Worm (Caenorhabditis elegans) whole organism, early embryonic: ENCODE measurements around the gene F55A11.11.

Experiments used
- B0310.2 ChIP-seq: sonication (generic microtip); optimal IDR thresholded peaks from 2 replicates; lab custom pipeline; 2016; ENCODE audit warnings: mild to moderate bottlenecking, missing genetic modification characterization, missing compliant biosample characterization
- F13C5.2 ChIP-seq: sonication (generic microtip); optimal IDR thresholded peaks from 2 replicates; lab custom pipeline; 2017; ENCODE audit warnings: mild to moderate bottlenecking, missing genetic modification characterization, inconsistent platforms, missing compliant biosample characterization
- ama-1 ChIP-seq: fragments of 150-350 bp; optimal IDR thresholded peaks from 2 replicates; lab custom pipeline; 2014
- ceh-13 ChIP-seq: fragments of 200-800 bp; sonication (Bioruptor generic); optimal IDR thresholded peaks from 2 replicates; lab custom pipeline; 2018; ENCODE audit warnings: mild to moderate bottlenecking, missing genetic modification characterization, missing compliant biosample characterization
- flt-1 ChIP-seq: fragments of 200-800 bp; sonication (Bioruptor generic); IDR thresholded peaks from 2 replicates; pipeline ENCODE4 v1.3.6; 2022; ENCODE audit warnings: missing genetic modification characterization, missing compliant biosample characterization
- hmbx-1 ChIP-seq: sonication (generic microtip); optimal IDR thresholded peaks from 2 replicates; lab custom pipeline; 2016; ENCODE audit warnings: mild to moderate bottlenecking, missing genetic modification characterization, missing compliant biosample characterization
- hmg-4 ChIP-seq: fragments of 200-800 bp; sonication (Bioruptor generic); optimal IDR thresholded peaks from 2 replicates; lab custom pipeline; 2018; ENCODE audit warnings: mild to moderate bottlenecking, missing genetic modification characterization, missing compliant biosample characterization
- hnd-1 ChIP-seq: sonication (generic microtip); optimal IDR thresholded peaks from 2 replicates; lab custom pipeline; 2016; ENCODE audit warnings: missing genetic modification characterization, missing compliant biosample characterization
- scrt-1 ChIP-seq: fragments of 200-800 bp; sonication (Bioruptor generic); IDR thresholded peaks from 2 replicates; pipeline ENCODE4 v1.3.6; 2022; ENCODE audit warnings: missing genetic modification characterization, missing compliant biosample characterization
- sea-1 ChIP-seq: fragments of 200-800 bp; sonication (Bioruptor generic); conservative IDR thresholded peaks from 2 replicates; pipeline ENCODE4 v1.3.6; 2022; ENCODE audit warnings: missing genetic modification characterization, missing compliant biosample characterization
- tbx-11 ChIP-seq: fragments of 200-800 bp; sonication (Bioruptor generic); IDR thresholded peaks from 2 replicates; pipeline ENCODE4 v1.3.6; 2022; ENCODE audit warnings: missing genetic modification characterization, missing compliant biosample characterization
- tbx-37 ChIP-seq: fragments of 200-800 bp; sonication (Bioruptor generic); conservative IDR thresholded peaks from 2 replicates; pipeline ENCODE4 v1.3.6; 2022; ENCODE audit warnings: missing genetic modification reagents, missing genetic modification characterization, missing compliant biosample characterization
- tra-4 ChIP-seq: sonication (generic microtip); optimal IDR thresholded peaks from 2 replicates; lab custom pipeline; 2017; ENCODE audit warnings: missing genetic modification characterization, missing compliant biosample characterization

- TF ChIP-seq ama-1 (lab: Kevin White, UChicago): no peak
- no peak for TF ChIP-seq hmg-4 (GFP tag; lab: Kevin White, UChicago)
- no peak for TF ChIP-seq flt-1 (GFP tag; lab: Robert Waterston, UW)
- TF ChIP-seq ceh-13: no peak
- TF ChIP-seq sea-1: no peak
- no peak for TF ChIP-seq hmbx-1 (tag; lab: Kevin White, UChicago)
- TF ChIP-seq tbx-11: no peak
- no peak for TF ChIP-seq B0310.2 (tag; lab: Kevin White, UChicago)
- TF ChIP-seq scrt-1 (GFP tag; lab: Robert Waterston, UW): no peak
- no peak for TF ChIP-seq F13C5.2 (tag; lab: Kevin White, UChicago)
- no peak for TF ChIP-seq tbx-37 (GFP tag; lab: Robert Waterston, UW)
- no peak for TF ChIP-seq tra-4 (tag; lab: Kevin White, UChicago)
- no peak for TF ChIP-seq hnd-1
Measured at ce11 chrV:11762863-11763262, 20.1 kb upstream of the F55A11.11 start, which contains the start of gene T04F3.4.
